Worm (Caenorhabditis elegans) whole organism, late embryonic: Measurements from ENCODE around the gene sup-10.

Experiments used
- C08G9.2 ChIP-seq: sonication (generic microtip); optimal IDR thresholded peaks from 2 replicates; lab custom pipeline; 2016; ENCODE audit warnings: mild to moderate bottlenecking, missing genetic modification characterization, moderate library complexity, missing compliant biosample characterization
- C38D4.7 ChIP-seq: fragments of 200-800 bp; sonication (Bioruptor generic); optimal IDR thresholded peaks from 2 replicates; lab custom pipeline; 2018; ENCODE audit warnings: mild to moderate bottlenecking, missing genetic modification characterization, moderate library complexity, missing compliant biosample characterization
- T23F11.4 ChIP-seq: fragments of 200-800 bp; sonication (Bioruptor generic); optimal IDR thresholded peaks from 2 replicates; lab custom pipeline; 2018; ENCODE audit warnings: mild to moderate bottlenecking, missing genetic modification characterization, missing compliant biosample characterization
- Y22D7AL.16 ChIP-seq: sonication (generic microtip); optimal IDR thresholded peaks from 2 replicates; lab custom pipeline; 2016; ENCODE audit warnings: missing genetic modification characterization, missing compliant biosample characterization
- ahr-1 ChIP-seq: sonication (generic microtip); optimal IDR thresholded peaks from 2 replicates; lab custom pipeline; 2016; ENCODE audit warnings: missing genetic modification characterization, missing compliant biosample characterization
- ama-1 ChIP-seq: fragments of 150-350 bp; optimal IDR thresholded peaks from 2 replicates; lab custom pipeline; 2014
- ceh-18 ChIP-seq: sonication (generic microtip); optimal IDR thresholded peaks from 2 replicates; lab custom pipeline; 2016; ENCODE audit warnings: missing genetic modification characterization, missing compliant biosample characterization
- ceh-19 ChIP-seq: fragments of 200-800 bp; sonication (Bioruptor generic); optimal IDR thresholded peaks from 2 replicates; lab custom pipeline; 2018; ENCODE audit warnings: mild to moderate bottlenecking, missing genetic modification characterization, missing compliant biosample characterization
- ceh-2 ChIP-seq: sonication (generic microtip); optimal IDR thresholded peaks from 2 replicates; lab custom pipeline; 2016; ENCODE audit warnings: missing genotype, missing genetic modification characterization, missing compliant biosample characterization
- ceh-30 ChIP-seq: fragments of 150-350 bp; optimal IDR thresholded peaks from 2 replicates; lab custom pipeline; 2014; ENCODE audit warnings: missing biosample characterization, missing genetic modification characterization
- ceh-31 ChIP-seq: sonication (generic microtip); optimal IDR thresholded peaks from 2 replicates; lab custom pipeline; 2016; ENCODE audit warnings: missing genetic modification characterization, missing compliant biosample characterization
- ceh-34 ChIP-seq: sonication (generic microtip); optimal IDR thresholded peaks from 2 replicates; lab custom pipeline; 2016; ENCODE audit warnings: mild to moderate bottlenecking, missing genetic modification characterization, missing compliant biosample characterization
- ceh-48 ChIP-seq: sonication (generic microtip); optimal IDR thresholded peaks from 2 replicates; lab custom pipeline; 2016; ENCODE audit warnings: missing genetic modification characterization, inconsistent platforms, missing compliant biosample characterization
- ceh-9 ChIP-seq: sonication (generic microtip); optimal IDR thresholded peaks from 2 replicates; lab custom pipeline; 2016; ENCODE audit warnings: mild to moderate bottlenecking, missing genetic modification characterization, inconsistent platforms, missing compliant biosample characterization
- dmd-4 ChIP-seq: sonication (generic microtip); optimal IDR thresholded peaks from 2 replicates; lab custom pipeline; 2016; ENCODE audit warnings: borderline replicate concordance, missing genetic modification characterization, missing compliant biosample characterization
- elt-4 ChIP-seq: sonication (generic microtip); optimal IDR thresholded peaks from 2 replicates; lab custom pipeline; 2016; ENCODE audit warnings: missing genetic modification characterization, missing compliant biosample characterization
- ets-4 ChIP-seq: sonication (generic microtip); optimal IDR thresholded peaks from 2 replicates; lab custom pipeline; 2016; ENCODE audit warnings: missing genetic modification characterization, missing compliant biosample characterization
- hlh-13 ChIP-seq: fragments of 200-800 bp; sonication (Bioruptor generic); optimal IDR thresholded peaks from 2 replicates; lab custom pipeline; 2018; ENCODE audit warnings: mild to moderate bottlenecking, missing genetic modification characterization, missing compliant biosample characterization
- hlh-30 ChIP-seq: sonication (generic microtip); optimal IDR thresholded peaks from 2 replicates; lab custom pipeline; 2017; ENCODE audit warnings: antibody characterized with exemption, missing genetic modification characterization, missing compliant biosample characterization; ENCODE audit not compliant: insufficient read depth
- hlh-6 ChIP-seq: sonication (generic microtip); optimal IDR thresholded peaks from 2 replicates; lab custom pipeline; 2016; ENCODE audit warnings: missing genotype, missing genetic modification characterization, missing compliant biosample characterization
- hlh-8 ChIP-seq: sonication (generic microtip); optimal IDR thresholded peaks from 2 replicates; lab custom pipeline; 2016; ENCODE audit warnings: missing genotype, missing genetic modification characterization, missing compliant biosample characterization
- madf-2 ChIP-seq: sonication (generic microtip); optimal IDR thresholded peaks from 2 replicates; lab custom pipeline; 2017; ENCODE audit warnings: missing genetic modification characterization, missing compliant biosample characterization
- nfya-1 ChIP-seq: sonication (generic microtip); optimal IDR thresholded peaks from 2 replicates; lab custom pipeline; 2017; ENCODE audit warnings: missing genetic modification characterization, mild to moderate bottlenecking, missing compliant biosample characterization, antibody characterized with exemption, moderate library complexity
- nhr-11 ChIP-seq: fragments of 150-350 bp; optimal IDR thresholded peaks from 2 replicates; lab custom pipeline; 2014; ENCODE audit warnings: missing biosample characterization, missing genetic modification characterization
- nhr-232 ChIP-seq: sonication (generic microtip); optimal IDR thresholded peaks from 2 replicates; lab custom pipeline; 2016; ENCODE audit warnings: missing genetic modification characterization, missing compliant biosample characterization
- odd-2 ChIP-seq: sonication (generic microtip); optimal IDR thresholded peaks from 2 replicates; lab custom pipeline; 2017; ENCODE audit warnings: antibody characterized with exemption, mild to moderate bottlenecking, missing genetic modification characterization, missing compliant biosample characterization
- pat-9 ChIP-seq: fragments of 200-800 bp; sonication (Bioruptor generic); optimal IDR thresholded peaks from 2 replicates; lab custom pipeline; 2018; ENCODE audit warnings: mild to moderate bottlenecking, missing genetic modification characterization, moderate library complexity, missing compliant biosample characterization
- pha-2 ChIP-seq: sonication (generic microtip); optimal IDR thresholded peaks from 2 replicates; lab custom pipeline; 2017; ENCODE audit warnings: mild to moderate bottlenecking, missing genetic modification characterization, missing compliant biosample characterization
- pha-4 ChIP-seq: fragments of 150-350 bp; optimal IDR thresholded peaks from 2 replicates; lab custom pipeline; 2018; ENCODE audit warnings: missing biosample characterization, missing genetic modification reagents, missing genetic modification characterization
- pqm-1 ChIP-seq: sonication (generic microtip); optimal IDR thresholded peaks from 2 replicates; lab custom pipeline; 2016; ENCODE audit warnings: missing genetic modification characterization, missing compliant biosample characterization
- sox-4 ChIP-seq: sonication (generic microtip); optimal IDR thresholded peaks from 2 replicates; lab custom pipeline; 2017; ENCODE audit warnings: mild to moderate bottlenecking, missing genetic modification characterization, inconsistent platforms, missing compliant biosample characterization
- ttx-3 ChIP-seq: sonication (generic microtip); optimal IDR thresholded peaks from 2 replicates; lab custom pipeline; 2016; ENCODE audit warnings: missing genetic modification reagents, missing genetic modification characterization, missing compliant biosample characterization
- unc-3 ChIP-seq, 2 experiments: fragments of 200-800 bp in 1 of 2; sonication (Bioruptor generic) in 1 of 2; sonication (generic microtip) in 1 of 2; conservative IDR thresholded peaks in 1 of 2; optimal IDR thresholded peaks in 1 of 2; 2 replicates each; pipeline versions ENCODE4 v1.3.6 to Lab custom; 2016 to 2022; ENCODE audit warnings: missing compliant biosample characterization in 2 of 2, missing genetic modification characterization in 2 of 2, missing genetic modification reagents in 1 of 2
- unc-55 ChIP-seq: sonication (generic microtip); optimal IDR thresholded peaks from 2 replicates; lab custom pipeline; 2017; ENCODE audit warnings: missing biosample characterization, missing genetic modification reagents, missing genetic modification characterization
- unc-86 ChIP-seq: sonication (generic microtip); optimal IDR thresholded peaks from 2 replicates; lab custom pipeline; 2016; ENCODE audit warnings: missing genetic modification characterization, missing compliant biosample characterization

The sup-10 gene

ce11 chrX:17514422-17514821, 13.7 kb upstream of the sup-10 start:
- TF ChIP-seq unc-55 (GFP tag; lab: Kevin White, UChicago) (no peak), ceh-31 (peak; percentile 6)

DNA sequence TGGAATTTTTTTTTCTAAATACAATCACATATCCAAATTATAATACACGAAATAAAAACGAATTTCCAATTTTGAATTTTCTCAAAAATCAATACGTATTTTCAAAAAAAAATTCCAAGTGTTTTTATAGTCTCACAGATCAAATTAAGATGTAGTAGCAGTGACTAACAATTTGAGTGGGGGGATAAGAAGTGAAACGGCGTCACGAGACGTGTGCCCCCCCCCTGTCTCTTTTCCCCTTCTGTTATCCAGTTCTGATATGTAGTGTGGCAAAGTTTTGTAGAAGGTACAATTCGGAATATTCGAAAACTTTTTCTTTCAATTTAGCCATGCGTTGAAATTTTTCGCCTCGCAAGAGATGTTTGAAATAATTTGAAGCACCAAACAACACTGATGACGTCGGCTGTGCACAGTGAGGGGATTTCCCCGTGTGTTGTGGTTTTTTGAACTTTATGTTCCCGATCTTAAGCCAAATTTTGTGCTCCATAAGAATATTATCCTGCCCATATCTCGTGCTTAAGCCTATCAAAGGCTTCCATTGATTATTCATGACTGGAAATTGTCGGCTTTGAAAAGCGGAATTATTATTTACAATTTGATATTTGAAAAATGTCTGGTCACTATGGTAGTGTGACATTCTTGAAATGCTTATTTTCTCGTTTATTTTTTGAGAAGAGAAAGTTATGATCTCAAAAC, 12.8 kb upstream of the sup-10 start:
- TF ChIP-seq ceh-2: no peak
- TF ChIP-seq sox-4 (tag; lab: Kevin White, UChicago): no peak
- TF ChIP-seq nfya-1 (tag; lab: Kevin White, UChicago): no peak
- TF ChIP-seq pha-4 (tag; lab: Kevin White, UChicago): no peak
- no peak for TF ChIP-seq pha-2
- TF ChIP-seq pat-9 (tag; lab: Kevin White, UChicago): no peak
- TF ChIP-seq C38D4.7: no peak
- no peak for TF ChIP-seq hlh-6 (tag; lab: Kevin White, UChicago)
- no peak for TF ChIP-seq hlh-30
- no peak for TF ChIP-seq hlh-8
- TF ChIP-seq odd-2 (tag; lab: Kevin White, UChicago): no peak
- no peak for TF ChIP-seq ceh-9 (tag; lab: Kevin White, UChicago)
- TF ChIP-seq nhr-232: no peak
- TF ChIP-seq ets-4 (tag; lab: Kevin White, UChicago): no peak
- TF ChIP-seq ceh-19 (GFP tag; lab: Kevin White, UChicago): no peak
- TF ChIP-seq ceh-48 (tag; lab: Kevin White, UChicago): no peak
- no peak for TF ChIP-seq unc-86 (tag; lab: Kevin White, UChicago)
- TF ChIP-seq ceh-31: no peak
- TF ChIP-seq ttx-3 (tag; lab: Kevin White, UChicago): no peak

DNA sequence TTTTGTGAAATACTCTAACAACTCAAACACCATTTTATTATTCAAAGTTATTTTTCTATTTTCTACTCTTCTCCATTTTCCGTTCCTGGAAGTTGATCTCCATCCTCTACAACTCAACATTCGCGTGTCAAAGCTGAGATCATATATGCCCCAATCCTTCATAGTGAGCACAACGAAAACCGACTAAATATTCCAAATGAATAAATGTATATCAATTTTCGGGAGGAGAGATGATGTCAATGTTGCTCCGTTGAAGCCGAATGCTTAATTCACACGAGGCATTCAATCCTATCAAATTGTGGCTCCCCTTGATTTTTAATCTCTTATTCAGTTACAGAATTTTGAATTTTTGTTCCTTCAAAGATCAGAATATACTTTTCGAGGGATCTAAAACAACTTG, 11.7 kb upstream of the sup-10 start:
- TF ChIP-seq nhr-11 (tag; lab: Kevin White, UChicago) (no peak), hlh-30 (no peak), elt-4 (tag; lab: Kevin White, UChicago) (no peak), ceh-34 (no peak), ahr-1 (tag; lab: Kevin White, UChicago) (no peak), ama-1 (no peak), ttx-3 (tag; lab: Kevin White, UChicago) (no peak)
- TF ChIP-seq, all 69 proteins: peak for 0

DNA sequence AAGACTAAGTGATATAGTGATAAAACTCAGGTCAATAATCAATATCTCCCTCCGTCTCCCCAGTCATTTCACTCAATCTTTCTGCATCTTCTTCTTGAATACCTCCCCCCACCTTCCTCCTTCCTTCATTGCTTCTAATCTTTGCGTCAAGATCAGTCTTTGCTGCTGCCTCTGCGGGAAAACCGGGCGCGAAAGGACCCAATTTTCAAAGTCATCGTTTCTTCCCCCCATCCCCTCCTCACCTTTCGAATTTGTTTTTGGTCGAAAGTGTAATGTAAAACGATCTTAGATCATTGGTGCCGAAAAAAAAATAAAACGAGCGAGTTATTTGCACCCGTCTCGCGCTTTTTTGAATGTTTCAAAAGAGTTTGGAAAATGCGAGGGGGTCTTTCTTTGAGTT, 11.2 kb upstream of the sup-10 start:
- no peak for TF ChIP-seq Y22D7AL.16 (tag; lab: Kevin White, UChicago)
- TF ChIP-seq ceh-34: no peak
- TF ChIP-seq T23F11.4 (GFP tag; lab: Kevin White, UChicago): no peak
- TF ChIP-seq hlh-13: no peak
- TF ChIP-seq pqm-1: no peak
- TF ChIP-seq elt-4 (tag; lab: Kevin White, UChicago): no peak
- peak; percentile 6 for TF ChIP-seq nfya-1 (tag; lab: Kevin White, UChicago)
- TF ChIP-seq ceh-48 (tag; lab: Kevin White, UChicago): no peak
- peak; percentile 20 for TF ChIP-seq ceh-18
- TF ChIP-seq unc-3 (GFP tag; conservative IDR thresholded peaks at IDR 0.05; lab: Robert Waterston, UW): no peak
- no peak for TF ChIP-seq unc-3 (tag; optimal IDR thresholded peaks at IDR 0.05; lab: Kevin White, UChicago)
- TF ChIP-seq, all 69 proteins: peak for 2

DNA sequence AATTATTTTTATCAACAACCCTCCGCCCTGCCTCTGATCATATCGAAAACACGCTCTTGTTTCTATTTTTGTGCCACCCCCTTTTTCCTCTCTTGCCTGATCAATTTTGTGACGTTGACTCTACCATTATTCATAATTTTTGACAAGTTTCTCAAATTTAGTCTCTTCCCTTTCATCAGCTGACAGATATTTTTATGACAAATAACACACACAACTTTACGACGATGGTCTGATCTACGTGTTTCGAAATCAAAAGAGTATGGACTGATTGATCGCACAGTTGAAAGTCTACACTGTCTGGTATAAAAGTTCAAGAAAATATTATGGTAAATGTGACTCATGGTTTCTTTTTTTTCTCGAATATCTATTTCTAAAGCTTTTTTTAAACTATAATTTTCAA, 10.3 kb upstream of the sup-10 start:
- TF ChIP-seq ceh-2 (no peak), ceh-30 (tag; lab: Kevin White, UChicago) (no peak), C08G9.2 (tag; lab: Kevin White, UChicago) (no peak), madf-2 (tag; lab: Kevin White, UChicago) (no peak), odd-2 (tag; lab: Kevin White, UChicago) (no peak), ceh-31 (no peak), dmd-4 (tag; lab: Kevin White, UChicago) (no peak), ceh-34 (no peak)
